Fruit fly (Drosophila melanogaster) Kc167 (cell line): ENCODE measurements around the gene Fst.

Experiments
- Myc ChIP-seq: fragments of >200 bp; optimal IDR thresholded peaks from 2 replicates; lab custom pipeline; 2017; ENCODE audit warnings: missing external identifiers
- h ChIP-seq: fragments of >200 bp; optimal IDR thresholded peaks from 3 replicates; lab custom pipeline; 2018; ENCODE audit warnings: missing external identifiers
- insv ChIP-seq: fragments of >200 bp; optimal IDR thresholded peaks from 3 replicates; lab custom pipeline; 2018; ENCODE audit warnings: missing external identifiers
- psq ChIP-seq: fragments of >200 bp; optimal IDR thresholded peaks from 2 replicates; lab custom pipeline; 2017; ENCODE audit warnings: missing external identifiers
- ttk ChIP-seq: sonication (Bioruptor generic); optimal IDR thresholded peaks from 2 replicates; lab custom pipeline; 2017; ENCODE audit warnings: missing external identifiers

- TF ChIP-seq psq (no peak), insv (no peak), Myc (no peak), h (lab: Kevin White, UChicago) (no peak), ttk (lab: Kevin White, UChicago) (no peak)
These were observed 8.1 kb downstream of the Fst start, which contains the start of gene Dh44 for dm6 chr3R:9637882-9638281.
